Worm (Caenorhabditis elegans) whole organism, L1 larva: Measurements from ENCODE around the gene hda-4.

Source experiments
- blmp-1 ChIP-seq: fragments of 150-350 bp; optimal IDR thresholded peaks from 2 replicates; lab custom pipeline; 2014; ENCODE audit warnings: missing biosample characterization, missing genetic modification characterization
- mab-9 ChIP-seq: fragments of 200-800 bp; sonication (Bioruptor generic); IDR thresholded peaks from 2 replicates; pipeline ENCODE4 v1.3.6; 2022; ENCODE audit warnings: missing genetic modification reagents, missing genetic modification characterization, missing compliant biosample characterization
- sptf-1 ChIP-seq: fragments of 150-350 bp; optimal IDR thresholded peaks from 2 replicates; lab custom pipeline; 2014; ENCODE audit warnings: missing biosample characterization, missing genetic modification characterization

- no peak for TF ChIP-seq mab-9 (GFP tag; lab: Robert Waterston, UW)
- no peak for TF ChIP-seq blmp-1 (tag; lab: Kevin White, UChicago)
- TF ChIP-seq sptf-1: no peak
These were observed 41.4 kb upstream of the hda-4 start, which contains the start of gene F22H10.11 for ce11 chrX:16687945-16688344.
